Worm (Caenorhabditis elegans) whole organism, L2 larva: ENCODE results near the gene unc-84.

Experiments used
- C34F6.9 ChIP-seq: fragments of 150-350 bp; optimal IDR thresholded peaks from 2 replicates; lab custom pipeline; 2014; ENCODE audit warnings: missing biosample characterization, missing genetic modification characterization
- F13H6.1 ChIP-seq: sonication (generic microtip); optimal IDR thresholded peaks from 2 replicates; lab custom pipeline; 2016; ENCODE audit warnings: missing genetic modification characterization, missing compliant biosample characterization
- R02D3.7 ChIP-seq: fragments of 150-350 bp; optimal IDR thresholded peaks from 2 replicates; lab custom pipeline; 2014; ENCODE audit warnings: missing biosample characterization, missing genetic modification characterization
- Y55F3AM.14 ChIP-seq: fragments of 200-800 bp; sonication (Bioruptor generic); optimal IDR thresholded peaks from 2 replicates; lab custom pipeline; 2018; ENCODE audit warnings: mild to moderate bottlenecking, missing genetic modification characterization, missing compliant biosample characterization
- ZK546.5 ChIP-seq: sonication (generic microtip); optimal IDR thresholded peaks from 2 replicates; lab custom pipeline; 2017; ENCODE audit warnings: missing biosample characterization, missing genetic modification characterization
- alr-1 ChIP-seq: fragments of 150-350 bp; optimal IDR thresholded peaks from 2 replicates; lab custom pipeline; 2014; ENCODE audit warnings: missing biosample characterization, missing genetic modification characterization
- aly-2 ChIP-seq: fragments of 150-350 bp; optimal IDR thresholded peaks from 2 replicates; lab custom pipeline; 2014; ENCODE audit warnings: missing biosample characterization, missing genetic modification characterization
- blmp-1 ChIP-seq: sonication (generic microtip); optimal IDR thresholded peaks from 2 replicates; lab custom pipeline; 2017; ENCODE audit warnings: missing genetic modification characterization, mild to moderate bottlenecking, missing compliant biosample characterization, antibody characterized with exemption, moderate library complexity; ENCODE audit not compliant: insufficient read depth
- ceh-16 ChIP-seq: fragments of 150-350 bp; optimal IDR thresholded peaks from 2 replicates; lab custom pipeline; 2014; ENCODE audit warnings: missing biosample characterization, missing genetic modification characterization
- crh-2 ChIP-seq: sonication (generic microtip); optimal IDR thresholded peaks from 2 replicates; lab custom pipeline; 2017; ENCODE audit warnings: missing biosample characterization, missing genetic modification characterization
- dmd-4 ChIP-seq: sonication (generic microtip); optimal IDR thresholded peaks from 2 replicates; lab custom pipeline; 2017; ENCODE audit warnings: missing biosample characterization, missing genetic modification characterization
- elt-1 ChIP-seq: fragments of 150-350 bp; optimal IDR thresholded peaks from 2 replicates; lab custom pipeline; 2014; ENCODE audit warnings: missing biosample characterization, missing genetic modification characterization
- elt-3 ChIP-seq: sonication (generic microtip); optimal IDR thresholded peaks from 2 replicates; lab custom pipeline; 2017; ENCODE audit warnings: missing biosample characterization, missing genetic modification characterization
- fos-1 ChIP-seq: fragments of 150-350 bp; optimal IDR thresholded peaks from 2 replicates; lab custom pipeline; 2014; ENCODE audit warnings: missing biosample characterization, missing genetic modification characterization
- lin-11 ChIP-seq: fragments of 150-350 bp; sonication (generic microtip); optimal IDR thresholded peaks from 2 replicates; lab custom pipeline; 2014; ENCODE audit warnings: missing biosample characterization, missing genetic modification characterization, inconsistent platforms, mixed read lengths
- lin-13 ChIP-seq: fragments of 150-350 bp; optimal IDR thresholded peaks from 2 replicates; lab custom pipeline; 2014; ENCODE audit warnings: missing biosample characterization, missing genetic modification reagents, missing genetic modification characterization
- lin-39 ChIP-seq: fragments of 150-350 bp; optimal IDR thresholded peaks from 2 replicates; lab custom pipeline; 2014; ENCODE audit warnings: missing biosample characterization, missing genetic modification reagents, missing genetic modification characterization
- lsy-2 ChIP-seq, 2 experiments: fragments of 150-350 bp in 1 of 2; sonication (generic microtip) in 1 of 2; optimal IDR thresholded peaks; 2 replicates each; lab custom pipeline; 2014 to 2017; ENCODE audit warnings: missing biosample characterization in 2 of 2, missing genetic modification characterization in 2 of 2
- nhr-10 ChIP-seq: sonication (generic microtip); optimal IDR thresholded peaks from 2 replicates; lab custom pipeline; 2017; ENCODE audit warnings: missing biosample characterization, missing genetic modification characterization
- nhr-11 ChIP-seq: fragments of 150-350 bp; optimal IDR thresholded peaks from 2 replicates; lab custom pipeline; 2014; ENCODE audit warnings: missing biosample characterization, missing genetic modification characterization
- nhr-129 ChIP-seq: fragments of 150-350 bp; optimal IDR thresholded peaks from 2 replicates; lab custom pipeline; 2014; ENCODE audit warnings: missing biosample characterization, missing genetic modification characterization
- nhr-23 ChIP-seq: fragments of 150-350 bp; optimal IDR thresholded peaks from 2 replicates; lab custom pipeline; 2014; ENCODE audit warnings: missing biosample characterization, missing genetic modification reagents, missing genetic modification characterization
- nhr-237 ChIP-seq: fragments of 150-350 bp; optimal IDR thresholded peaks from 2 replicates; lab custom pipeline; 2014; ENCODE audit warnings: missing biosample characterization, missing genetic modification characterization
- nhr-25 ChIP-seq: fragments of 150-350 bp; sonication (generic microtip); optimal IDR thresholded peaks from 3 replicates; lab custom pipeline; 2014; ENCODE audit warnings: missing biosample characterization, missing genetic modification characterization
- nhr-77 ChIP-seq: fragments of 150-350 bp; optimal IDR thresholded peaks from 2 replicates; lab custom pipeline; 2014; ENCODE audit warnings: missing biosample characterization, missing genetic modification characterization
- peb-1 ChIP-seq: fragments of 150-350 bp; optimal IDR thresholded peaks from 2 replicates; lab custom pipeline; 2014; ENCODE audit warnings: missing biosample characterization, missing genetic modification characterization
- sem-4 ChIP-seq: fragments of 150-350 bp; optimal IDR thresholded peaks from 2 replicates; lab custom pipeline; 2014; ENCODE audit warnings: missing biosample characterization, missing genetic modification reagents, missing genetic modification characterization
- sma-3 ChIP-seq: sonication (generic microtip); optimal IDR thresholded peaks from 2 replicates; lab custom pipeline; 2016; ENCODE audit warnings: missing genetic modification reagents, missing genetic modification characterization, missing compliant biosample characterization
- sma-9 ChIP-seq, 2 experiments: fragments of 150-350 bp in 1 of 2; sonication (generic microtip) in 1 of 2; optimal IDR thresholded peaks; 2 replicates each; lab custom pipeline; 2014 to 2016; ENCODE audit warnings: missing genetic modification characterization in 2 of 2, mild to moderate bottlenecking in 1 of 2, missing biosample characterization in 1 of 2, missing compliant biosample characterization in 1 of 2, missing genetic modification reagents in 1 of 2, moderate library complexity in 1 of 2
- snpc-4 ChIP-seq: fragments of 150-350 bp; optimal IDR thresholded peaks from 2 replicates; lab custom pipeline; 2014; ENCODE audit warnings: missing biosample characterization, missing genetic modification characterization
- unc-39 ChIP-seq: fragments of 150-350 bp; optimal IDR thresholded peaks from 2 replicates; lab custom pipeline; 2014; ENCODE audit warnings: missing biosample characterization, missing genetic modification characterization
- unc-62 ChIP-seq: fragments of 150-350 bp; optimal IDR thresholded peaks from 2 replicates; lab custom pipeline; 2014; ENCODE audit warnings: missing biosample characterization, missing genetic modification reagents, missing genetic modification characterization
- zag-1 ChIP-seq: fragments of 150-350 bp; optimal IDR thresholded peaks from 2 replicates; lab custom pipeline; 2014; ENCODE audit warnings: missing biosample characterization, missing genetic modification characterization
- ztf-1 ChIP-seq: fragments of 200-800 bp; sonication (Bioruptor generic); conservative IDR thresholded peaks from 2 replicates; pipeline ENCODE4 v1.3.6; 2022; ENCODE audit warnings: missing genetic modification characterization, missing compliant biosample characterization
- ztf-11 ChIP-seq: sonication (generic microtip); optimal IDR thresholded peaks from 2 replicates; lab custom pipeline; 2017; ENCODE audit warnings: missing biosample characterization, missing genetic modification characterization

unc-84 gene

DNA sequence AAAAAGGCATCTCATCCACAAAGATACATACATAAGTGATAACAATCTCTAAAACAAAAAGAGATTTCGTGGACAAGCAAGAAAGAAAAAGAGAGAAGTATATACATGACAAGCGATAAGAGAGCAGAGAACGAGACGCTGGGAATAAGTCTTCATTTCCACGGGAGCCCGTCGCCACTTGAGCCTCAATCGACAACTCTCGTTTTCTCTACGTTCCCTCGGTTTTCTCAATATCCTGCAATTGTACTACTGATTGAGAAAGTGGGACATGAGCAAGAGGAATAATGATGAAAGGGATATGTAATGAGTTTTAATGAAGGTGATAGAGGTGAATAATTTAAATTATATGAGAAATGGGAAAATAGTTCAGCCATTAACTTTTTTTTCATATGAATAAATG, 53.0 kb downstream of the unc-84 start:
- TF ChIP-seq F13H6.1 (peak; percentile 24), sma-9 (GFP tag; optimal IDR thresholded peaks at IDR 0.05; lab: Kevin White, UChicago) (peak; percentile 21), sma-9 (tag; optimal IDR thresholded peaks at IDR 0.05; lab: Kevin White, UChicago) (no peak), peb-1 (tag; lab: Kevin White, UChicago) (no peak)

DNA sequence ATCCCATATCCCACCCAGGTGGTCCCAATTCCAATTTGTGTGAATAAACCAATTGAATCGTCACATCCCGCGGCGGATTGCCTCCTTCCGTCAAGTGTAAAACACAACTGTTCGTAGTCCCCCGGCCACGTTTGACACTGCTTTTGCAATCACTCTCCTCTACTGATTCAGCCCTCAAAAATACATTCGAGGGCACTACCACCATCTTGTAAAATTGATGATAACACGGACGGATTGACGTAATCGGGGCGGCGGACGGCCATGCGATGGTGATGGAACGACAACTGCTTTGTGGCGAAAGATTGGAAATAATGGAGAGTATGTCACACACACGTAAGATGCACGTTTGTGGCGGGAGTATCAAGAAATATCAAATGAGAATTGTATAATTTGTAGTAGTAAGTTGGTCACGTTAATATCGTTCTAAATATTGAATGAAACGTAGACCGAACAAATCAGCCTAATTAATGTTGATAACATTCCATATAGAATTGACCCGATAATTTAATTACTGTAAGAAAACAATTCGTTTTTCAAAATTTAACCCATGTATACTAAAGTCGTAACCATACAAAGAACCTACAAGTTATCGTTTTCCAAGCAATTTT, 53.9 kb downstream of the unc-84 start:
- no peak for TF ChIP-seq nhr-10 (tag; lab: Kevin White, UChicago)
- peak; percentile 17 for TF ChIP-seq C34F6.9
- TF ChIP-seq zag-1 (tag; lab: Kevin White, UChicago): no peak
- TF ChIP-seq lsy-2 (tag; optimal IDR thresholded peaks at IDR 0.05; lab: Kevin White, UChicago): no peak
- TF ChIP-seq unc-39 (tag; lab: Kevin White, UChicago): no peak
- no peak for TF ChIP-seq nhr-77 (tag; lab: Kevin White, UChicago)
- no peak for TF ChIP-seq ztf-11 (tag; lab: Kevin White, UChicago)
- peak; percentile 69 for TF ChIP-seq F13H6.1
- no peak for TF ChIP-seq snpc-4 (tag; lab: Kevin White, UChicago)
- no peak for TF ChIP-seq R02D3.7 (tag; lab: Kevin White, UChicago)
- TF ChIP-seq lin-13: no peak
- TF ChIP-seq crh-2: no peak
- no peak for TF ChIP-seq nhr-11
- TF ChIP-seq fos-1: no peak
- TF ChIP-seq alr-1 (tag; lab: Kevin White, UChicago): no peak
- TF ChIP-seq unc-62: no peak
- no peak for TF ChIP-seq aly-2 (tag; lab: Kevin White, UChicago)
- TF ChIP-seq ZK546.5: no peak
- no peak for TF ChIP-seq ceh-16 (tag; lab: Kevin White, UChicago)
- peak; percentile 9 for TF ChIP-seq lin-39 (tag; lab: Kevin White, UChicago)
- TF ChIP-seq elt-3: no peak
- TF ChIP-seq Y55F3AM.14 (GFP tag; lab: Kevin White, UChicago): no peak
- TF ChIP-seq sma-3 (GFP tag; lab: Kevin White, UChicago): no peak
- no peak for TF ChIP-seq elt-1 (tag; lab: Kevin White, UChicago)
- no peak for TF ChIP-seq blmp-1
- no peak for TF ChIP-seq nhr-23 (tag; lab: Kevin White, UChicago)
- TF ChIP-seq lin-11 (tag; lab: Kevin White, UChicago): no peak
- TF ChIP-seq nhr-25 (tag; lab: Kevin White, UChicago): no peak
- peak; percentile 11 for TF ChIP-seq sem-4 (tag; lab: Kevin White, UChicago)
- TF ChIP-seq dmd-4 (tag; lab: Kevin White, UChicago): no peak
- peak; percentile 31 for TF ChIP-seq sma-9 (GFP tag; optimal IDR thresholded peaks at IDR 0.05; lab: Kevin White, UChicago)
- TF ChIP-seq sma-9 (tag; optimal IDR thresholded peaks at IDR 0.05; lab: Kevin White, UChicago): no peak
- no peak for TF ChIP-seq ztf-1 (GFP tag; lab: Robert Waterston, UW)
- no peak for TF ChIP-seq nhr-237 (tag; lab: Kevin White, UChicago)
- TF ChIP-seq nhr-129 (tag; lab: Kevin White, UChicago): peak; percentile 53
